Worm (Caenorhabditis elegans) whole organism, L3 larva: ENCODE measurements around the gene Y41C4A.9.

Experiments
- R02D3.7 ChIP-seq: fragments of 150-350 bp; optimal IDR thresholded peaks from 2 replicates; lab custom pipeline; 2014; ENCODE audit warnings: missing biosample characterization, missing genetic modification characterization
- ama-1 ChIP-seq: fragments of 150-350 bp; optimal IDR thresholded peaks from 2 replicates; lab custom pipeline; 2018
- ceh-16 ChIP-seq: sonication (generic microtip); optimal IDR thresholded peaks from 2 replicates; lab custom pipeline; 2017; ENCODE audit warnings: missing biosample characterization, missing genetic modification characterization
- ceh-9 ChIP-seq: sonication (generic microtip); optimal IDR thresholded peaks from 2 replicates; lab custom pipeline; 2018; ENCODE audit warnings: missing biosample characterization, missing genetic modification characterization
- egl-27 ChIP-seq: sonication (generic microtip); optimal IDR thresholded peaks from 4 replicates; lab custom pipeline; 2017; ENCODE audit warnings: missing biosample characterization, missing genetic modification reagents, missing genetic modification characterization
- elt-3 ChIP-seq, 3 experiments: fragments of 150-350 bp in 1 of 3; sonication (generic microtip) in 2 of 3; optimal IDR thresholded peaks; 2 replicates in 2 of 3; 4 replicates in 1 of 3; lab custom pipeline; 2014 to 2017; ENCODE audit warnings: missing biosample characterization in 3 of 3, missing genetic modification characterization in 3 of 3
- lsy-12 ChIP-seq: sonication (generic microtip); optimal IDR thresholded peaks from 2 replicates; lab custom pipeline; 2016; ENCODE audit warnings: mild to moderate bottlenecking, missing genetic modification characterization, missing compliant biosample characterization
- mml-1 ChIP-seq: fragments of 150-350 bp; sonication (generic microtip); optimal IDR thresholded peaks from 3 replicates; lab custom pipeline; 2014; ENCODE audit warnings: missing biosample characterization, missing genetic modification characterization
- nfya-1 ChIP-seq: sonication (generic microtip); optimal IDR thresholded peaks from 2 replicates; lab custom pipeline; 2017; ENCODE audit warnings: missing genetic modification characterization, mild to moderate bottlenecking, missing compliant biosample characterization, antibody characterized with exemption, moderate library complexity; ENCODE audit not compliant: insufficient read depth
- nhr-23 ChIP-seq: fragments of 150-350 bp; optimal IDR thresholded peaks from 2 replicates; lab custom pipeline; 2014; ENCODE audit warnings: missing biosample characterization, missing genetic modification reagents, missing genetic modification characterization
- nhr-28 ChIP-seq: fragments of 150-350 bp; optimal IDR thresholded peaks from 2 replicates; lab custom pipeline; 2014; ENCODE audit warnings: missing biosample characterization, missing genetic modification characterization
- nhr-76 ChIP-seq: fragments of 150-350 bp; sonication (generic microtip); optimal IDR thresholded peaks from 5 replicates; lab custom pipeline; 2014; ENCODE audit warnings: missing biosample characterization, missing genetic modification characterization
- skn-1 ChIP-seq: fragments of 150-350 bp; optimal IDR thresholded peaks from 2 replicates; lab custom pipeline; 2014; ENCODE audit warnings: missing biosample characterization, missing genetic modification characterization
- snpc-4 ChIP-seq: fragments of 150-350 bp; optimal IDR thresholded peaks from 2 replicates; lab custom pipeline; 2014; ENCODE audit warnings: missing biosample characterization, missing genetic modification characterization
- tbx-2 ChIP-seq: sonication (generic microtip); optimal IDR thresholded peaks from 2 replicates; lab custom pipeline; 2016; ENCODE audit warnings: mild to moderate bottlenecking, missing genetic modification characterization, missing compliant biosample characterization
- zag-1 ChIP-seq: fragments of 150-350 bp; optimal IDR thresholded peaks from 2 replicates; lab custom pipeline; 2014; ENCODE audit warnings: missing biosample characterization, missing genetic modification characterization
- ztf-4 ChIP-seq: fragments of 150-350 bp; optimal IDR thresholded peaks from 2 replicates; lab custom pipeline; 2014; ENCODE audit warnings: missing biosample characterization, missing genetic modification characterization

Gene Y41C4A.9

DNA sequence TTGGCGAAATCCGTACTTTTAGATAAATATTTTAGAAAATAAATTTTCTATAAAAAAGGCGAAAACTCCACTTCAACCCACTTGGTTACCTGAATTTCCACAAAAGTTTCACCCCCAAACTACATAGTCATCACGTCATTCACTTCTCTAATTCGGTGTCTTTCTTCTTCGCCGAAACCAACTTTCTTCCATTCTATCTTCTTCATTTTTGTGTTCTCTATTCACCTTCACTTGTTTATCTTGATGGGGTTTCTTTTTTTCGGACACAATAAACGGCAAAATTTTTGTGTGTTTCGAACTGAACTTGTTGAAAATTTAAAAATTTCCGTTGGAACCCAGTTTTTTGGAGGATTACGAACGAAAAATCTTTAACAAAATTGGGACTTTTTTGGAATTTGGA is 51.6 kb downstream of the Y41C4A.9 start:
- TF ChIP-seq nhr-28 (tag; lab: Kevin White, UChicago) = no peak
- no peak for TF ChIP-seq tbx-2 (tag; lab: Kevin White, UChicago)
- TF ChIP-seq nhr-23 (tag; lab: Kevin White, UChicago) = no peak
- TF ChIP-seq egl-27 (tag; lab: Kevin White, UChicago) = no peak
- no peak for TF ChIP-seq ceh-16 (tag; lab: Kevin White, UChicago)
- TF ChIP-seq zag-1 = no peak
- TF ChIP-seq mml-1 (tag; lab: Kevin White, UChicago) = no peak
- TF ChIP-seq nhr-76 = no peak
- TF ChIP-seq lsy-12 (tag; lab: Kevin White, UChicago) = no peak
- no peak for TF ChIP-seq ama-1 (lab: Kevin White, UChicago)

DNA sequence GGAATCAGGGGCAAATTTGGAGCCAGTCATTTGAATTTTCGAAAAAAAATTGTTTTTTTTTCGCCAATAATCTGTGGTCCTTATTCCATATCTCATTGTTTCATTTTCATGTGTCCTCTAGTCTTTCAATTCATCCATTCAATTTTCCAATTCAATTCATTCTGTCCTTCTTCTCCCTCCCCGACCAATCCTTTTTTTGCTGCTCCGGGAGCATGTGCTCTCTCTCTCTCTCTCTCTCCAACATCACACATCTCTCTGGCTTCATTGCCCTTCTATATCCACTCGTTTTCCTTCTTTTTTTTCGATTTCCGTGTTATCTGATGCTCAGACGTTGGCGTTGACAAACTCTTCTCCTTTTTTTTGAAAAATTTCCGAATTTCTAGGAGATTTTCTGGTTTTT is 55.0 kb downstream of the Y41C4A.9 start:
- TF ChIP-seq nfya-1 (tag; lab: Kevin White, UChicago) (peak; percentile 48), elt-3 (tag; optimal IDR thresholded peaks at IDR 0.05; lab: Kevin White, UChicago) (no peak), R02D3.7 (tag; lab: Kevin White, UChicago) (no peak), snpc-4 (tag; lab: Kevin White, UChicago) (no peak), ztf-4 (no peak), ceh-9 (tag; lab: Kevin White, UChicago) (no peak), skn-1 (tag; lab: Kevin White, UChicago) (no peak)
